Worm (Caenorhabditis elegans): Measurements from ENCODE around the gene ech-4.

DNA sequence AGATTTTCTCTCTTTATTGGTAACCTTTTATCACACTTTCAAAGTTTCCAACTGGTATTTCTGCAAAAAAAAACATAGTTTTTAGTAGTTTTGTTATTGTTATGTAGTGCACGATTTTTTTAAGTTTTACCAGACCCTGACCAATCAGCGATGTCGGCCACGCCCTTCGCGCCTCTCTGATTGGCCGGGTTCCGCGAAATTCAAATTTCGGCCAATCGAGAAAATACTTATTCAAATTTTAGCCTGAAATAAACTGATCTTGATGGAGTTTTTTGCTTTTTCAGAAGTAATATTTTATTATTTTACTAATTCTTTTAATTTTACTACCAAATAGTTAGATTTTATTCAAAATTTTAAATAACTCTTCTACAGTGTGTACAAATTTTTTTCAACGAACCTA is 15.9 kb upstream of the ech-4 start:
- TF ChIP-seq pqm-1 (tag; optimal IDR thresholded peaks at IDR 0.05) (no peak), nhr-11 (tag; optimal IDR thresholded peaks at IDR 0.05) (no peak), tbx-7 (tag; optimal IDR thresholded peaks at IDR 0.05) (no peak), unc-42 (tag; optimal IDR thresholded peaks at IDR 0.05) (no peak), pag-3 (tag; optimal IDR thresholded peaks at IDR 0.05; ENCODE audit: borderline replicate concordance) (no peak), unc-86 (tag; optimal IDR thresholded peaks at IDR 0.05) (no peak), sox-2 (GFP tag; IDR thresholded peaks at IDR 0.05) (no peak), rnt-1 (tag; optimal IDR thresholded peaks at IDR 0.05) (no peak), elt-2 (tag; optimal IDR thresholded peaks at IDR 0.05) (no peak), dve-1 (tag; optimal IDR thresholded peaks at IDR 0.05) (no peak), sdc-2 (tag; optimal IDR thresholded peaks at IDR 0.05) (no peak), nhr-232 (tag; optimal IDR thresholded peaks at IDR 0.05) (no peak), ama-1 (optimal IDR thresholded peaks at IDR 0.05) (no peak)

All from whole organism, late embryonic.